Fruit fly (Drosophila melanogaster) whole organism: Measurements from ENCODE around the gene Ugt302K1.

Experiments used
- CG8478 ChIP-seq: fragments of >200 bp; optimal IDR thresholded peaks from 2 replicates; lab custom pipeline; 2018; ENCODE audit warnings: inconsistent platforms
- Dll ChIP-seq: fragments of >200 bp; optimal IDR thresholded peaks from 2 replicates; lab custom pipeline; 2017
- EcR ChIP-seq, 2 experiments: fragments of >200 bp; optimal IDR thresholded peaks; 2 replicates each; lab custom pipeline; 2017; ENCODE audit warnings: missing biosample characterization in 2 of 2, missing genetic modification characterization in 2 of 2, missing genetic modification reagents in 2 of 2
- pan ChIP-seq: fragments of >200 bp; optimal IDR thresholded peaks from 2 replicates; lab custom pipeline; 2017
- psq ChIP-seq: fragments of >200 bp; optimal IDR thresholded peaks from 2 replicates; lab custom pipeline; 2017
- usp ChIP-seq: fragments of >200 bp; optimal IDR thresholded peaks from 2 replicates; lab custom pipeline; 2017; ENCODE audit warnings: missing biosample characterization, missing genetic modification characterization, mixed read lengths

Ugt302K1 gene

DNA sequence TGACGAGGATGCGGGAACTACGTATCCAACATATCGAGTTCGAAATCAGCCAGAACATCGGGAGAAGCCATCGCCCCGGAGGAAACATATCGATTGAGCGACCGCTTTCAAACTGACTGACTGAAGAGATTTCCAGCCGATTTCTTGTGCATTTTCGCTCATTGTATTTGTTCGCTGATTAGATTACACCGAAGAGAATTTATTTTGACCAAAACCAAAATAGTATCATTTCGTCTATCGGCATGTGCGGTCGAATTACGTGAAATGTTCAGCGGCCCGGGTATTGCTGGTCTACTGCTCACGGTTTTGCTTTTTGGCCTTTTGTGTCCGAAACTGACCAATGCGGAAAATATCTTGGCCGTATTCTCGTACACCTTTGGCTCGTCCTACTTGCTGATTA, 21.7 kb upstream of the Ugt302K1 start, which contains the start of the genes Ugt304A1 and Ugt303A1:
Gene Ugt304A1 (minus strand): TSS at position 101 of the 400 bp plus-strand sequence.
Gene Ugt303A1 (plus strand): TSS at position 222 of the 400 bp plus-strand sequence.
- TF ChIP-seq CG8478 (lab: Kevin White, UChicago) (no peak), Dll (lab: Kevin White, UChicago) (no peak), pan (lab: Kevin White, UChicago) (no peak), psq (lab: Kevin White, UChicago) (no peak), usp (no peak)

DNA sequence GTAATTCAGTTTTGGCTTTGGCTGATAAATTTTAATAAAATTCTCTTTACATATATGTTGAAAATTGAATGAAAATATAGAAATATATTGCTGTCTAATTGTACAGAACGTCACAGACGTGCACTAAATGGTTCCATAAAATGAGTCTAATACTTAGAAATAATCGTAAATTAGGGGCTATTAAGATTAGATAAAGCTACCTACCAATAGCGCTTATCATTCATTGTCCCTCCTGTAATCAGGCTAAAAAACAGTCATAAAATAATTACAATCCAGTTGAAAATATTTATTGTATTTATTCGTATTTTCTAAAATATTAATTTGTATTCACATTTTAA, 19.5 kb upstream of the Ugt302K1 start:
- no peak for TF ChIP-seq psq (lab: Kevin White, UChicago)
- TF ChIP-seq CG8478 (lab: Kevin White, UChicago), result no peak
- no peak for TF ChIP-seq EcR (GFP tag; optimal IDR thresholded peaks at IDR 0.05; lab: Kevin White, UChicago)
- TF ChIP-seq usp, result no peak
- no peak for TF ChIP-seq Dll (lab: Kevin White, UChicago)
- TF ChIP-seq pan (lab: Kevin White, UChicago), result no peak

DNA sequence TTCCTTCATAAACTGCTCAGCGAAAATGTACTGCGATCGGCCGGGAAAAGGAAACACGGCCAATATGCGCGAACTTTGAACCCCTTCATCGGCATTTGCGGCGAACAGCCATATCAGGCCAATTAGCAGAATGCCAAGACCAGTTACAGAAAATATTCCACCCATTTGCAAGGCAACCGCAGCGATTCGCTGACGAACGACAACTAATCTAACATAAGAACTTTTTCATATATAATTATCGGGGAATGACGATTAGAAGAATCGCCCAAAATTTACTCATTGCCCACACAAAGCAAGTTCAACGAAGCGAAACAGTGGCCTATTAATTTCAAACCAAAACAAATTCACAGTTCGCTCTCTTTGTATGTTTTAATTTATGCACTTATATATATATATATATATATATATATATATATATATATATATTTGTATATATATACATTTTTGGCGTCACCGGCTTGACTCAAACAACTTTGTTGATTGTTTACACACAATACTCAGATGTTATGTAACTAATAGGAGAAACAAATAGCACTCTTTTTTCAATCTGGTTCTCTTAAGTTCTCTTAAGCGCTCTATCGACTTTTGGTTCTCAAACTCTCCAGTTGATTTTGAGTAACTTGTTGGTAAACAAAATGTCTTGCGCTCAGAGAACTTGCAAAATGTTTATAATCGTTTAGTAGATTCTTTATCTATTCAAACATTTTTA, 19.0 kb upstream of the Ugt302K1 start, which contains the start of gene Ugt35A1:
Gene Ugt35A1 (minus strand): TSS at position 205 of the 709 bp plus-strand sequence.
- TF ChIP-seq pan (lab: Kevin White, UChicago), result no peak
- no peak for TF ChIP-seq psq (lab: Kevin White, UChicago)
- TF ChIP-seq CG8478 (lab: Kevin White, UChicago), result no peak
- TF ChIP-seq EcR (GFP tag; optimal IDR thresholded peaks at IDR 0.05; lab: Kevin White, UChicago), result no peak
- no peak for TF ChIP-seq Dll (lab: Kevin White, UChicago)
- no peak for TF ChIP-seq usp

DNA sequence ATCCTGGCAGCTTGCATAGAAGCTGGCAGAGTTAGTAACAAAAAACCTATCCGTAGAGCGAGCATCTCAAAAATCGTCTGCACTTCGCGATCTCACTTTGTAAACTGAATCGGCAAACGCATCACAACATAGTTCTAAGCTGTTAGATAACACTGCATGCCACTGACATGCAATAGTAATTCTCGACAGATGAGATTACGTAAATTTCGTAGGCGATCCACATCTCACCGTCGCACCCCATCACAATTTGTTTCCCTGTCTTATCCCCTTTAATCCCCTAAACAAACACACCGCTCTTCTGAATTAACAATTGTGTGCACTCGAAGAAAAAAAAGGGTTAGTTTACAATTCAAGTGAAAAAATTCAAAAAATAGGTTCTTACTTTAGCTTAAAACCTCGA, 16.5 kb upstream of the Ugt302K1 start, which contains the start of gene Ugt35B1:
Gene Ugt35B1 (minus strand): TSS at position 101 of the 400 bp plus-strand sequence.
- no peak for TF ChIP-seq EcR (GFP tag; optimal IDR thresholded peaks at IDR 0.05; lab: Kevin White, UChicago)
- no peak for TF ChIP-seq usp

DNA sequence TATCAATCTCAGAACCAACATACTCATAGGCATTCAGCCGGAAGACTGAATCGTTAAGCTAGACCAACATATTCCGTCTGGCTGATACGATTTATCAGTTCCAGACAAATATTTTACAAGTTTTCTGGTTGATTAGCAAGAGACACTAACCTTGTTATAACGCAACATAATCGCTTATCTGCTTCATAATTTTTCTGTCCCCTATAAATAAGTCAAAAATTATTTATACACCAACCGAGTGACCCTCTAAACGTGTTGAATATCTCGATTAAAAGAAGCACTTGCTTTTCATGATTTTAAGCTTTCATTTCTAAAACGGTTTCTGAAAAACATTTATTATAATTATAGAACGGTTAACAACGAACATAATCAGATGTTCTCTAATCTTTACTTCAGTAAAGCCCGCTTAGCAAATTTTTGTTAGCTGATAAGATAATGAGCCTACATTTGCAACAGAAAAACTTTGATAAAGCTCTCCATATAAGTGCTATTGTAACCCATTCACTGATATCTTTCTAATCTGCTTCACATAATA, 14.3 kb upstream of the Ugt302K1 start, which contains the start of gene Ugt35E2:
Gene Ugt35E2 (minus strand): TSS at position 51 of the 535 bp plus-strand sequence.
- no peak for TF ChIP-seq usp
- no peak for TF ChIP-seq EcR (GFP tag; optimal IDR thresholded peaks at IDR 0.05; lab: Kevin White, UChicago)

DNA sequence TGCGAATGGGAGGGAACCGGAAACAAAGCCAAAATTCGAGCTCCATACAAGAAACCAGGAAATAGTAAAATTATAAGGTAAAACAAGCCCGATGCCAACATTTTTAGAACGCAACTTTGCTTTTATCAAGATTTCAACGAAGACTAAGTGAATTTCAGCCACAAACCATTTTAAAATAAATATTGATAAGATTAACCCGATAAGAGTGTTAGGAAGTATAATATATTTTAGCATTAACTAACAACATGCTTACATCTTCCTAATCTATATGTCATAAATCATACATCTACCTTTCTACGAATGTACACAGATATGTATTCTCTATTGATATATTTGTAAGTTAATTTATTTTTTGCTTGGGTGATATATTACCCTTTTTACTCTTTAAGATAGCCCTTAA, 12.3 kb upstream of the Ugt302K1 start, which contains the start of gene Ugt35E1:
Gene Ugt35E1 (minus strand): TSS at position 101 of the 400 bp plus-strand sequence.
- no peak for TF ChIP-seq CG8478 (lab: Kevin White, UChicago)
- TF ChIP-seq EcR (GFP tag; optimal IDR thresholded peaks at IDR 0.05; lab: Kevin White, UChicago), result no peak
- TF ChIP-seq psq (lab: Kevin White, UChicago), result no peak
- TF ChIP-seq usp, result no peak
- no peak for TF ChIP-seq Dll (lab: Kevin White, UChicago)
- no peak for TF ChIP-seq pan (lab: Kevin White, UChicago)

DNA sequence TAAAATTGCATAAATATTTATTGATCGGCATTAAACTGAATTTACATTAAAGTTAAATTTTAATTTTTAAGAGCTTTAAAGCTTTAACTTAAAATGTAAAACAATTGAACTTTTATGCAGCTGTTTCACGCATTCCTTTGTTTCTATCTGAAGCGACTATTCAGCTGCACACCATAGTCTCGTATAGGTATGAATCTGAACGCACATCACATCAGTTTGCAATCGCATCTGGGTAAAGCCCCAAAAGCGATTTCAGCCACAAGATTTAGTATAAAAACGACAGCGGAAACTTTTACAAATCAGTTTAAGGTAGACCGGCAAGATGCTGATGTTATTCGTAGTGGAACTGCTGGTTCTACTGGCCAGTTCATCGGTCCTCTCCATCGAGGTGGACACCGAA, 7.3 kb upstream of the Ugt302K1 start, which contains the start of gene CG4757:
Gene CG4757 (plus strand): TSS at position 301 of the 400 bp plus-strand sequence.
- TF ChIP-seq pan (lab: Kevin White, UChicago), result no peak
- no peak for TF ChIP-seq Dll (lab: Kevin White, UChicago)
- TF ChIP-seq usp, result no peak
- TF ChIP-seq psq (lab: Kevin White, UChicago), result no peak
- TF ChIP-seq CG8478 (lab: Kevin White, UChicago), result no peak

DNA sequence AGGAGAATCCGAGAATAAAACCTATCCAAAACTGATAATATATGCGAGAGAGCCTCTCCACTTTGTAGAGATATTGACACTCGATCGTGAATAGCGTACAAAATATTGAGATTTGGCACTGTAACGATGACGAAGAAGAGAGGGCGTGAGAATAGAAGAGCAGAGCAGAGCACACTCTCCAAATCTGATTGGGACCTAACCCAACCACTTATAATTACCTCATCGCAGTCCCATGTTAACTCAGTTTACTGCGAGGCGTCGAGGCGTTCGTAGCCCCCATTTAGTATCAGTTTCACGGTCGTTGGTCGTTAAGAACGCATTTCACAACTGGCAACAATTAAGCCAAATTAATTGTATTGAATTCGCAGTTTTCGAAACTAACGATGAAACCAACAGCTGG, 3.2 kb upstream of the Ugt302K1 start, which contains the start of gene Ugt302C1:
Gene Ugt302C1 (plus strand): TSS at position 241 of the 400 bp plus-strand sequence.
- TF ChIP-seq psq (lab: Kevin White, UChicago), result no peak
- TF ChIP-seq Dll (lab: Kevin White, UChicago), result peak; percentile 20

DNA sequence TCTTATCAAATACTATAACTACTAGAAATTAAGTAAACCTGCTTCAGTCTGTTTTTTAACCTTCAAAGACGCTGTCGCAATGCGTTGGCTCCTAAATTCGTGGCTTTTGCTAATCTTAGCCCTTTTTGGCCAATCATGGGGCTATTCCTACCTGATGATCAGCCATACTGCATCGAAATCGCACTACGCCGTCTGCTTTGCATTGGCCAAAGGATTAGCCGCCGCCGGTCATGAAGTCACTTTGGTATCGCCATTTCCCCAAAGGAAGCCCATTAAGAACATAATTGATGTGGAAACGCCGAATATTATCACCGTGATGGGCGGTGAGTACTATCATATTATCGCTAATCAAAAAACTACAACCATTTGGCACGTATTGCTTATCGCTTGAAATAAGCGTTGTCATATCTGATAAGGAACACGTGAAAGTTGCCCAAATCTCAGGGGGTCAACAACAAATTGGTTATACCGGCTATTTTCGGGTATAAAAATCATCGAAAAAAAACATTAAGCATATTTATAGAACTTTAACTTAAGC, 996 bp upstream of the Ugt302K1 start, which contains the start of gene Ugt302E1:
Gene Ugt302E1 (plus strand): TSS at position 51 of the 538 bp plus-strand sequence.
- TF ChIP-seq psq (lab: Kevin White, UChicago) (no peak), Dll (lab: Kevin White, UChicago) (no peak), EcR (GFP tag; optimal IDR thresholded peaks at IDR 0.05; lab: Kevin White, UChicago) (no peak), CG8478 (lab: Kevin White, UChicago) (no peak), pan (lab: Kevin White, UChicago) (no peak), usp (no peak)

DNA sequence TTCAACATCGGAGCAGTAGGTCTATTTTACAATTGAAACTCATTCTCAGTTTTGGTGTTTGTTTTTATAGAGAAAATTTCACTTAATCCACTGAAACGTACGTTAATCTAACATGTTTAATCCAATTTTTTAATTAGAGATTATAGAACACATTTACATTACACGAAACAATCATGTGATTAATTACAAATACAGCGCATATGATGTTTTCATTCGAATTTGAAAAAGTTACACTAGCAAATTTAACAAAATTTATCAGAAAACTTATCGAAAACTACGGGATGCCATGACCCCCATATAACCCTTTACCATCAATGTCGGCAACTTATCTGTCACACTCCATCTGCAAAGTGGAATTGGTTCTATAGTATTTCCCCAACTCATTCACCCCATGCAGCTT, 8.5 kb downstream of the Ugt302K1 start, which contains the start of gene CheA86a:
Gene CheA86a (minus strand): TSS at position 101 of the 400 bp plus-strand sequence.
- TF ChIP-seq psq (lab: Kevin White, UChicago) (no peak), usp (no peak), EcR (GFP tag; optimal IDR thresholded peaks at IDR 0.05; lab: Kevin White, UChicago) (no peak), CG8478 (lab: Kevin White, UChicago) (no peak)

DNA sequence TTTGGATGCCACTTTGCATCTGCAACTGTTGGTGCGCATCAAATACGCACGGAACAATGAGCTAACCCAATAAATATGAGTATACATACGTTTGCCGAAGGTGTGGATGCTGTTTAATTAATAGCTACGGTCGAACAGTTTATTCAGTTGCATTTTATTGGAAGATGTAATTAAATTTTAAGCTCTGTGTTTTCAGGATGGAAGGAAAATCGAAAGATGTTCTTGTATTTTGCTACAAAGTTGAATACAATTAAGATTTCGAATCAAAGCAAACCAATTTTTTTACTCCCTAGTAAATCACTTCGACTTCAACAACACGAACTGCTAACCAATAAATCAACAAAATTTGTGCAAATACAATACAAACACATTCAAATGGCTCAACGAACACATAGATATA, 16.8 kb downstream of the Ugt302K1 start, which contains the start of gene mAcon2:
Gene mAcon2 (plus strand): TSS at position 301 of the 400 bp plus-strand sequence.
- TF ChIP-seq usp (no peak), Dll (lab: Kevin White, UChicago) (no peak), CG8478 (lab: Kevin White, UChicago) (no peak), psq (lab: Kevin White, UChicago) (no peak), pan (lab: Kevin White, UChicago) (no peak), EcR (GFP tag; optimal IDR thresholded peaks at IDR 0.05; lab: Kevin White, UChicago) (no peak)
